Worm (Caenorhabditis elegans) whole organism, early embryonic: ENCODE results near the gene twk-16.

Source experiments
- ama-1 ChIP-seq: fragments of 150-350 bp; optimal IDR thresholded peaks from 2 replicates; lab custom pipeline; 2014
- ceh-13 ChIP-seq: fragments of 200-800 bp; sonication (Bioruptor generic); optimal IDR thresholded peaks from 2 replicates; lab custom pipeline; 2018; ENCODE audit warnings: mild to moderate bottlenecking, missing genetic modification characterization, missing compliant biosample characterization
- ceh-36 ChIP-seq: sonication (generic microtip); optimal IDR thresholded peaks from 2 replicates; lab custom pipeline; 2016; ENCODE audit warnings: missing genetic modification characterization, inconsistent platforms, missing compliant biosample characterization
- flt-1 ChIP-seq: fragments of 200-800 bp; sonication (Bioruptor generic); IDR thresholded peaks from 2 replicates; pipeline ENCODE4 v1.3.6; 2022; ENCODE audit warnings: missing genetic modification characterization, missing compliant biosample characterization
- hmg-4 ChIP-seq: fragments of 200-800 bp; sonication (Bioruptor generic); optimal IDR thresholded peaks from 2 replicates; lab custom pipeline; 2018; ENCODE audit warnings: mild to moderate bottlenecking, missing genetic modification characterization, missing compliant biosample characterization
- sea-1 ChIP-seq: fragments of 200-800 bp; sonication (Bioruptor generic); conservative IDR thresholded peaks from 2 replicates; pipeline ENCODE4 v1.3.6; 2022; ENCODE audit warnings: missing genetic modification characterization, missing compliant biosample characterization
- tbx-11 ChIP-seq: fragments of 200-800 bp; sonication (Bioruptor generic); IDR thresholded peaks from 2 replicates; pipeline ENCODE4 v1.3.6; 2022; ENCODE audit warnings: missing genetic modification characterization, missing compliant biosample characterization
- tbx-37 ChIP-seq: fragments of 200-800 bp; sonication (Bioruptor generic); conservative IDR thresholded peaks from 2 replicates; pipeline ENCODE4 v1.3.6; 2022; ENCODE audit warnings: missing genetic modification reagents, missing genetic modification characterization, missing compliant biosample characterization
- tra-4 ChIP-seq: sonication (generic microtip); optimal IDR thresholded peaks from 2 replicates; lab custom pipeline; 2017; ENCODE audit warnings: missing genetic modification characterization, missing compliant biosample characterization

DNA sequence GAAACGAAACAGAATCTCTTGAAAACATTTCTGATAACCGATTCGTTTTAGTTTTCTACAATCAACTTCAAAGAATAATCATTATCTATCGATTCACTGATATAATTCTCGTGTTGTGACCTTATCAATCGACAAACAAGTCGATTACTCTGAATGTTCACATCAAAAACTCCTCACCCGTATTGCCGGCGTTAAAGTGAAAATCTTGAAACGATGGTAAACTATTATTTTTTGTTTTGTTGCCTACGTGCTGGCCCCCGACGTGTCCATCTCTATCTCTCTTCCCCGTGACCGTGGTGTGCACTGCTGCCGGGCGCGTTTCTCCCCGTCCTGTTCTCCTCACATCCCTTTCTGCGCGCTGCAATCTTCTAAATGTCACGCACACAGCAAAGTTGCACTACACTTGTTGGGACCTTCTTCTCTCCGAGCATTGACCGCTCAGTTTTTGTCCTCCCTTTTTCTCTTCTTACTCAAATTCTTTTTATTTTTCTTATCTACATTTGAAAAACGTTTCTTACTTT lies 9.0 kb downstream of the twk-16 start:
- TF ChIP-seq ama-1 (lab: Kevin White, UChicago): no peak
- TF ChIP-seq ceh-13 (GFP tag; lab: Kevin White, UChicago): no peak
- no peak for TF ChIP-seq ceh-36 (tag; lab: Kevin White, UChicago)
- TF ChIP-seq flt-1: no peak
- TF ChIP-seq hmg-4 (GFP tag; lab: Kevin White, UChicago): no peak
- TF ChIP-seq tbx-37 (GFP tag; lab: Robert Waterston, UW): no peak
- no peak for TF ChIP-seq tbx-11 (GFP tag; lab: Robert Waterston, UW)
- no peak for TF ChIP-seq tra-4
- TF ChIP-seq sea-1: no peak
